Fruit fly (Drosophila melanogaster) whole organism, pupa: ENCODE results near the gene Gem2.

Experiments
- CG10348 ChIP-seq: fragments of 200-800 bp; sonication (Bioruptor generic); IDR thresholded peaks from 2 replicates; pipeline ENCODE4 v1.3.6; 2022; ENCODE audit warnings: missing biosample characterization, missing genetic modification characterization
- CG15710 ChIP-seq: fragments of 200-800 bp; sonication (Bioruptor generic); optimal IDR thresholded peaks from 2 replicates; lab custom pipeline; 2018; ENCODE audit warnings: missing biosample characterization, mild to moderate bottlenecking, missing genetic modification characterization, moderate library complexity
- CG17806 ChIP-seq: fragments of 200-800 bp; sonication (Bioruptor generic); optimal IDR thresholded peaks from 2 replicates; lab custom pipeline; 2018; ENCODE audit warnings: missing biosample characterization, mild to moderate bottlenecking, missing genetic modification characterization, moderate library complexity
- CG34367 ChIP-seq: fragments of 200-800 bp; sonication (Bioruptor generic); optimal IDR thresholded peaks from 2 replicates; lab custom pipeline; 2018; ENCODE audit warnings: missing biosample characterization, mild to moderate bottlenecking, missing genetic modification characterization
- CG4496 ChIP-seq: fragments of 200-800 bp; sonication (Bioruptor generic); IDR thresholded peaks from 3 replicates; pipeline ENCODE4 v1.3.6; 2022; ENCODE audit warnings: missing biosample characterization, missing genetic modification characterization
- CG8159 ChIP-seq: fragments of 200-800 bp; sonication (Bioruptor generic); optimal IDR thresholded peaks from 3 replicates; lab custom pipeline; 2018; ENCODE audit warnings: missing biosample characterization, mild to moderate bottlenecking, missing genetic modification characterization, moderate library complexity
- EcR ChIP-seq: fragments of 200-800 bp; sonication (Bioruptor generic); optimal IDR thresholded peaks from 3 replicates; lab custom pipeline; 2019; ENCODE audit warnings: missing biosample characterization, missing genetic modification characterization, mild to moderate bottlenecking, moderate library complexity, missing genetic modification reagents
- Ets98B ChIP-seq: fragments of 200-800 bp; sonication (Bioruptor generic); IDR thresholded peaks from 2 replicates; pipeline ENCODE4 v1.3.6; 2022; ENCODE audit warnings: missing biosample characterization, missing genetic modification characterization
- Pif1B ChIP-seq: fragments of 200-800 bp; sonication (Bioruptor generic); optimal IDR thresholded peaks from 3 replicates; lab custom pipeline; 2016; ENCODE audit warnings: missing biosample characterization, missing genetic modification characterization
- fd96Ca ChIP-seq: fragments of 200-800 bp; sonication (Bioruptor generic); IDR thresholded peaks from 3 replicates; pipeline ENCODE4 v1.3.6; 2022; ENCODE audit warnings: missing biosample characterization, missing genetic modification characterization
- rn ChIP-seq: fragments of 200-800 bp; sonication (Bioruptor generic); IDR thresholded peaks from 2 replicates; pipeline ENCODE4 v1.3.6; 2022; ENCODE audit warnings: missing biosample characterization, missing genetic modification characterization

DNA sequence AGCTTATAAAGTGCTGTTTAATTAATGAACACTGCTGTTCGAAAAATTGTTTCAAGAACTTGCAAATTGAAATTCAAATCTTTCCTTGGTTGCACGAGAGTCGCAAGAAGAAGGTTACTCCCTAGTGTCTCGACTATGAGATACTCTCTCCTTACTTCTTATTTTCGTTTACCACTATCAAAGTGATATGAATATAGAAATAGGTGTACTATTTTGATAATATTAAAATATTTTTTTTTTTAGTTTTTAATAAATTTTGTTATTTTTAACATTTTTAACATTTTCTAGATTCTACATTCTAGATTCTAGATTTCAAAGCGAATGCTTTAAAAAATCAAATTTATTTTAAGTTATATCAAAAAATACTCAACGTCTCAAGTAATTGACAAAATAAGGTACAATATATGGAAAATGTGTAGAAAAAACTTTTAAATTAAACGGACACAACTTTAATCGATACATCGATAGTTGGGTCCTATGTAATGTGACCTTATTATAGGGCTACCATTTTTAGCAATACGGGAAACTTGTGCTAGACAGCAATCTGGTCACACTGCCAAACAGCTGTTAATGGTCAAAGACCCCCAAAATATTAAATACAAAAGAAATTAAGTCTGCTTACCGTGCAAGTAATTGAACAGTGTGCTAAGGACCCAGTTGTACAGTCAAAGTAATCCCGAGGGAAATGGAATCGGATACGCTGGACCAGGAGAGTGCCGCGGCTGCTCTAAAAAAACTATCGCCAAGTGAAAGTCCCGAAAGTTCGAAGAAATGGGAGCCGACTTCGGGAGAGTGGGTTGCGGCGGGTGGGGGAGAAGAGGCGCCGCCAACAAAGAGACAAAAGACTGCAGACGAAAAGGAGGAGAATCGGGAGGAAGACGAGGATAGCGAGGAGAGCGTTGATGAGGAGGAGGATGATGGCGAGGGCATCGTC, 7.8 kb downstream of the Gem2 start, which contains the start of gene MESR6:
- no peak for TF ChIP-seq Pif1B (GFP tag; lab: Kevin White, UChicago)
- TF ChIP-seq CG10348 = no peak
- TF ChIP-seq fd96Ca (GFP tag; lab: Robert Waterston, UW) = no peak
- no peak for TF ChIP-seq rn (GFP tag; lab: Robert Waterston, UW)
- peak; percentile 17 for TF ChIP-seq CG17806 (tag; lab: Kevin White, UChicago)
- TF ChIP-seq CG15710 = no peak
- no peak for TF ChIP-seq CG34367 (tag; lab: Kevin White, UChicago)
- no peak for TF ChIP-seq Ets98B (GFP tag; lab: Robert Waterston, UW)
- no peak for TF ChIP-seq CG8159 (tag; lab: Kevin White, UChicago)
- no peak for TF ChIP-seq CG4496 (GFP tag; lab: Robert Waterston, UW)
- TF ChIP-seq EcR (GFP tag; lab: Kevin White, UChicago) = peak; percentile 100
